Worm (Caenorhabditis elegans) whole organism, young adult: ENCODE data around the gene Y73B6BL.31.
A peak's percentile ranks its signal among the peaks of the same experiment; 100 is the strongest.

Experiments used
- C17E4.6 ChIP-seq: fragments of 200-800 bp; sonication (Bioruptor generic); IDR thresholded peaks from 2 replicates; pipeline ENCODE4 v1.3.6; 2022; ENCODE audit warnings: missing genetic modification reagents, missing genetic modification characterization, missing compliant biosample characterization
- D2030.7 ChIP-seq: fragments of 200-800 bp; sonication (Bioruptor generic); IDR thresholded peaks from 2 replicates; pipeline ENCODE4 v1.3.6; 2022; ENCODE audit warnings: missing genetic modification reagents, missing genetic modification characterization, missing compliant biosample characterization
- F10E7.11 ChIP-seq: sonication (generic microtip); optimal IDR thresholded peaks from 2 replicates; lab custom pipeline; 2017; ENCODE audit warnings: mild to moderate bottlenecking, missing genetic modification characterization, moderate library complexity, missing compliant biosample characterization
- F33H1.4 ChIP-seq: fragments of 200-800 bp; sonication (Bioruptor generic); IDR thresholded peaks from 2 replicates; pipeline ENCODE4 v1.3.6; 2022; ENCODE audit warnings: missing genetic modification reagents, missing genetic modification characterization, missing compliant biosample characterization
- F49E8.2 ChIP-seq: sonication (generic microtip); optimal IDR thresholded peaks from 3 replicates; lab custom pipeline; 2017; ENCODE audit warnings: missing genetic modification characterization, mild to moderate bottlenecking, missing compliant biosample characterization, antibody characterized with exemption, moderate library complexity; ENCODE audit not compliant: insufficient read depth
- K11D2.4 ChIP-seq: fragments of 200-800 bp; sonication (Bioruptor generic); IDR thresholded peaks from 2 replicates; pipeline ENCODE4 v1.3.6; 2022; ENCODE audit warnings: missing genetic modification reagents, missing genetic modification characterization, missing compliant biosample characterization
- T26A5.8 ChIP-seq: sonication (generic microtip); optimal IDR thresholded peaks from 2 replicates; lab custom pipeline; 2016; ENCODE audit warnings: missing genetic modification characterization, missing compliant biosample characterization
- Y53F4B.3 ChIP-seq: fragments of 200-800 bp; sonication (Bioruptor generic); IDR thresholded peaks from 2 replicates; pipeline ENCODE4 v1.3.6; 2022; ENCODE audit warnings: missing genetic modification reagents, missing genetic modification characterization, missing compliant biosample characterization
- Y53G8AR.9 ChIP-seq: fragments of 200-800 bp; sonication (Bioruptor generic); conservative IDR thresholded peaks from 2 replicates; pipeline ENCODE4 v1.3.6; 2022; ENCODE audit warnings: missing genetic modification reagents, missing genetic modification characterization, missing compliant biosample characterization
- atf-7 ChIP-seq: sonication (generic microtip); optimal IDR thresholded peaks from 2 replicates; lab custom pipeline; 2017; ENCODE audit warnings: mild to moderate bottlenecking, missing genetic modification characterization, missing compliant biosample characterization
- athp-1 ChIP-seq: sonication (generic microtip); optimal IDR thresholded peaks from 2 replicates; lab custom pipeline; 2017; ENCODE audit warnings: mild to moderate bottlenecking, missing genetic modification characterization, missing compliant biosample characterization
- attf-3 ChIP-seq: fragments of 200-800 bp; sonication (Bioruptor generic); conservative IDR thresholded peaks from 2 replicates; pipeline ENCODE4 v1.3.6; 2022; ENCODE audit warnings: missing genetic modification reagents, missing genetic modification characterization, missing compliant biosample characterization
- attf-6 ChIP-seq: fragments of 200-800 bp; sonication (Bioruptor generic); IDR thresholded peaks from 2 replicates; pipeline ENCODE4 v1.3.6; 2022; ENCODE audit warnings: missing genetic modification reagents, missing genetic modification characterization, missing compliant biosample characterization
- cebp-1 ChIP-seq, 2 experiments: fragments of 200-800 bp in 1 of 2; sonication (Bioruptor generic) in 1 of 2; sonication (generic microtip) in 1 of 2; IDR thresholded peaks in 1 of 2; optimal IDR thresholded peaks in 1 of 2; 2 replicates each; pipeline versions ENCODE4 v1.3.6 to Lab custom; 2017 to 2022; ENCODE audit warnings: missing compliant biosample characterization in 2 of 2, missing genetic modification characterization in 2 of 2, mild to moderate bottlenecking in 1 of 2, missing genetic modification reagents in 1 of 2, moderate library complexity in 1 of 2
- chd-7 ChIP-seq: sonication (generic microtip); optimal IDR thresholded peaks from 2 replicates; lab custom pipeline; 2016; ENCODE audit warnings: mild to moderate bottlenecking, missing genetic modification characterization, moderate library complexity, missing compliant biosample characterization
- dox-1 ChIP-seq: fragments of 200-800 bp; sonication (Bioruptor generic); IDR thresholded peaks from 2 replicates; pipeline ENCODE4 v1.3.6; 2022; ENCODE audit warnings: missing genetic modification reagents, missing genetic modification characterization, missing compliant biosample characterization
- dpl-1 ChIP-seq: fragments of 150-350 bp; optimal IDR thresholded peaks from 2 replicates; lab custom pipeline; 2014; ENCODE audit warnings: missing biosample characterization, missing genetic modification reagents, missing genetic modification characterization
- efl-1 ChIP-seq: fragments of 150-350 bp; optimal IDR thresholded peaks from 2 replicates; lab custom pipeline; 2014; ENCODE audit warnings: missing biosample characterization, missing genetic modification reagents, missing genetic modification characterization
- egrh-3 ChIP-seq: fragments of 200-800 bp; sonication (Bioruptor generic); IDR thresholded peaks from 2 replicates; pipeline ENCODE4 v1.3.6; 2022; ENCODE audit warnings: missing genetic modification reagents, missing genetic modification characterization, missing compliant biosample characterization
- gei-17 ChIP-seq: fragments of 200-800 bp; sonication (Bioruptor generic); optimal IDR thresholded peaks from 2 replicates; lab custom pipeline; 2018; ENCODE audit warnings: mild to moderate bottlenecking, missing genetic modification characterization, missing compliant biosample characterization
- hmg-1.2 ChIP-seq: fragments of 200-800 bp; sonication (Bioruptor generic); IDR thresholded peaks from 2 replicates; pipeline ENCODE4 v1.3.6; 2022; ENCODE audit warnings: missing genetic modification reagents, missing genetic modification characterization, missing compliant biosample characterization
- hmg-20 ChIP-seq: fragments of 200-800 bp; sonication (Bioruptor generic); IDR thresholded peaks from 2 replicates; pipeline ENCODE4 v1.3.6; 2022; ENCODE audit warnings: missing genetic modification reagents, missing genetic modification characterization, missing compliant biosample characterization
- hrde-1 ChIP-seq: sonication (generic microtip); optimal IDR thresholded peaks from 2 replicates; lab custom pipeline; 2016; ENCODE audit warnings: missing genetic modification characterization, mild to moderate bottlenecking, missing compliant biosample characterization, moderate library complexity, missing genotype, missing genetic modification reagents, borderline replicate concordance
- lin-26 ChIP-seq: fragments of 200-800 bp; sonication (Bioruptor generic); IDR thresholded peaks from 2 replicates; pipeline ENCODE4 v1.3.6; 2022; ENCODE audit warnings: missing genetic modification reagents, missing genetic modification characterization, missing compliant biosample characterization
- lin-35 ChIP-seq, 3 experiments: fragments of 150-350 bp in 2 of 3; sonication (generic microtip) in 1 of 3; optimal IDR thresholded peaks; 2 replicates each; lab custom pipeline; 2014 to 2018; ENCODE audit warnings: missing biosample characterization in 3 of 3, missing genetic modification characterization in 3 of 3, missing genetic modification reagents in 3 of 3
- lin-40 ChIP-seq: sonication (generic microtip); optimal IDR thresholded peaks from 2 replicates; lab custom pipeline; 2016; ENCODE audit warnings: missing genetic modification characterization, mild to moderate bottlenecking, missing compliant biosample characterization, missing genotype, missing genetic modification reagents
- nhr-80 ChIP-seq: sonication (generic microtip); optimal IDR thresholded peaks from 2 replicates; lab custom pipeline; 2016; ENCODE audit warnings: missing genetic modification characterization, missing compliant biosample characterization
- repo-1 ChIP-seq: sonication (generic microtip); optimal IDR thresholded peaks from 2 replicates; lab custom pipeline; 2017; ENCODE audit warnings: mild to moderate bottlenecking, missing genetic modification characterization, missing compliant biosample characterization
- rpc-1 ChIP-seq, 2 experiments: fragments of 150-350 bp in 1 of 2; sonication (generic microtip) in 1 of 2; optimal IDR thresholded peaks; 2 replicates each; lab custom pipeline; 2014 to 2018; ENCODE audit warnings: missing biosample characterization in 1 of 2, missing genetic modification characterization in 1 of 2, missing genetic modification reagents in 1 of 2, missing genotype in 1 of 2
- sea-2 ChIP-seq: fragments of 200-800 bp; sonication (Bioruptor generic); IDR thresholded peaks from 2 replicates; pipeline ENCODE4 v1.3.6; 2022; ENCODE audit warnings: missing genetic modification characterization, missing compliant biosample characterization
- snpc-3.4 ChIP-seq: sonication (generic microtip); optimal IDR thresholded peaks from 2 replicates; lab custom pipeline; 2017; ENCODE audit warnings: missing genetic modification characterization, mild to moderate bottlenecking, missing compliant biosample characterization, antibody characterized with exemption, moderate library complexity, missing genotype, missing genetic modification reagents
- snpc-4 ChIP-seq, 5 experiments: fragments of 150-350 bp in 1 of 5; sonication (generic microtip) in 4 of 5; optimal IDR thresholded peaks; 2 replicates each; lab custom pipeline; 2014 to 2018; ENCODE audit warnings: missing genetic modification characterization in 5 of 5, missing biosample characterization in 3 of 5, antibody characterized with exemption in 2 of 5, mild to moderate bottlenecking in 2 of 5, missing compliant biosample characterization in 2 of 5, missing genotype in 2 of 5, moderate library complexity in 2 of 5, missing genetic modification reagents in 1 of 5
- sptf-2 ChIP-seq: fragments of 200-800 bp; sonication (Bioruptor generic); optimal IDR thresholded peaks from 2 replicates; lab custom pipeline; 2018; ENCODE audit warnings: mild to moderate bottlenecking, missing genetic modification characterization, missing compliant biosample characterization
- tbp1 ChIP-seq: fragments of 200-800 bp; sonication (Bioruptor generic); optimal IDR thresholded peaks from 2 replicates; lab custom pipeline; 2018; ENCODE audit warnings: mild to moderate bottlenecking, missing genetic modification characterization, missing compliant biosample characterization
- xnd-1 ChIP-seq: sonication (generic microtip); optimal IDR thresholded peaks from 2 replicates; lab custom pipeline; 2016; ENCODE audit warnings: missing genotype, missing genetic modification reagents, missing genetic modification characterization, missing compliant biosample characterization
- ztf-25 ChIP-seq: fragments of 200-800 bp; sonication (Bioruptor generic); IDR thresholded peaks from 2 replicates; pipeline ENCODE4 v1.3.6; 2022; ENCODE audit warnings: missing genetic modification reagents, missing genetic modification characterization, missing compliant biosample characterization

Y73B6BL.31 gene

ce11 chrIV:6415149-6415548 lies 26.6 kb upstream of the Y73B6BL.31 start, which contains the start of gene exos-2:
exos-2 (plus strand) TSS chrIV:6415478.
- TF ChIP-seq lin-26 (GFP tag; lab: Robert Waterston, UW) (no peak), sea-2 (no peak), atf-7 (tag; lab: Kevin White, UChicago) (no peak), F33H1.4 (peak; percentile 34; the same call in 1 of the 2 replicates), lin-35 (GFP tag; optimal IDR thresholded peaks at IDR 0.05; lab: Kevin White, UChicago) (peak in 1 of 3 experiments; percentile 79), attf-3 (peak; percentile 97), dpl-1 (peak; percentile 72), efl-1 (GFP tag; lab: Kevin White, UChicago) (peak; percentile 75), lin-40 (no peak), attf-6 (no peak), snpc-4 (GFP tag; optimal IDR thresholded peaks at IDR 0.05; lab: Kevin White, UChicago) (no peak), snpc-4 (tag; optimal IDR thresholded peaks at IDR 0.05; lab: Kevin White, UChicago) (peak in 3 of 4 experiments; percentile 60 to 71 (median 62)), Y53F4B.3 (GFP tag; lab: Robert Waterston, UW) (no peak), athp-1 (tag; lab: Kevin White, UChicago) (no peak), T26A5.8 (tag; lab: Kevin White, UChicago) (no peak), D2030.7 (no peak), hmg-20 (GFP tag; lab: Robert Waterston, UW) (no peak), gei-17 (GFP tag; lab: Kevin White, UChicago) (no peak), tbp1 (peak; percentile 12), sptf-2 (no peak), rpc-1 (optimal IDR thresholded peaks at IDR 0.05; lab: Kevin White, UChicago) (no peak), rpc-1 (tag; optimal IDR thresholded peaks at IDR 0.05; lab: Kevin White, UChicago) (no peak), repo-1 (tag; lab: Kevin White, UChicago) (no peak), Y53G8AR.9 (GFP tag; lab: Robert Waterston, UW) (no peak), nhr-80 (tag; lab: Kevin White, UChicago) (no peak)

ce11 chrIV:6416553-6416952 lies 25.1 kb upstream of the Y73B6BL.31 start, which contains the start of gene Y73B6BL.22:
Y73B6BL.22 (minus strand) TSS chrIV:6416653.
- TF ChIP-seq F10E7.11 (tag; lab: Kevin White, UChicago) (no peak), egrh-3 (GFP tag; lab: Robert Waterston, UW) (no peak), cebp-1 (GFP tag; IDR thresholded peaks at IDR 0.05; lab: Robert Waterston, UW) (no peak), cebp-1 (tag; optimal IDR thresholded peaks at IDR 0.05; lab: Kevin White, UChicago) (no peak), K11D2.4 (GFP tag; lab: Robert Waterston, UW) (no peak), chd-7 (tag; lab: Kevin White, UChicago) (no peak), nhr-80 (tag; lab: Kevin White, UChicago) (no peak), dox-1 (GFP tag; lab: Robert Waterston, UW) (no peak), F33H1.4 (no peak), C17E4.6 (GFP tag; lab: Robert Waterston, UW) (no peak), gei-17 (GFP tag; lab: Kevin White, UChicago) (no peak), hrde-1 (tag; lab: Kevin White, UChicago) (no peak), rpc-1 (optimal IDR thresholded peaks at IDR 0.05; lab: Kevin White, UChicago) (no peak), rpc-1 (tag; optimal IDR thresholded peaks at IDR 0.05; lab: Kevin White, UChicago) (no peak)

- TF ChIP-seq snpc-3.4 (tag; lab: Kevin White, UChicago): peak; percentile 36
- no peak for TF ChIP-seq ztf-25 (GFP tag; lab: Robert Waterston, UW)
- TF ChIP-seq xnd-1 (tag; lab: Kevin White, UChicago): peak; percentile 36
- TF ChIP-seq attf-6: 0 out of 2 replicates have a peak, but pooled peaks have one; percentile 52
- TF ChIP-seq F49E8.2 (tag; lab: Kevin White, UChicago): peak; percentile 71
- peak; percentile 38; the same call in 1 of the 2 replicates for TF ChIP-seq lin-26 (GFP tag; lab: Robert Waterston, UW)
- no peak for TF ChIP-seq hmg-1.2 (GFP tag; lab: Robert Waterston, UW)
- no peak for TF ChIP-seq snpc-4 (GFP tag; optimal IDR thresholded peaks at IDR 0.05; lab: Kevin White, UChicago)
- TF ChIP-seq snpc-4 (tag; optimal IDR thresholded peaks at IDR 0.05; lab: Kevin White, UChicago): peak in 1 of 4 experiments; percentile 55
- TF ChIP-seq, all 124 proteins: peak for 6
These were observed 24.1 kb upstream of the Y73B6BL.31 start for ce11 chrIV:6417612-6418011.
